Worm (Caenorhabditis elegans): ENCODE results near the gene ins-7.
A peak's percentile ranks its signal among the peaks of the same experiment; 100 is the strongest.

The ins-7 gene

DNA sequence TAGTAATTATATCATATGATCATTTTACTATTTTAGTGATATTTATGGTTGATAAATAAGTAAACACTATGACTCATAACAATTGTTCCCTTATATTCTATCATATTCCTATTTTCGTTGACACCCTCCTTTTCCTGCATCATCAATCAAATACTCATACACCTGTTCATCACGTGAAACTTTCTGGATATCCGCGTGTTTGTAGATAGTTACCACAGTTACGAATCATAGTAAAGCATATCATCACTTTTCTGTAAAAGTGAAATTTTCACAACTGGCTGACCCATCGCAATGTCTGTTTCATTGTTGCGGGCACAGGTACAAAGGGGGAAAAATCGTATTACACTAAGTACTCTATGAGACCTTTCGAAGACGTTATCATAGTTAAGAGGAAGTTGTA is 48.8 kb downstream of the ins-7 start:
- TF ChIP-seq dpl-1 (GFP tag; optimal IDR thresholded peaks at IDR 0.05) (no peak), nhr-85 (tag) (peak; percentile 73), sptf-1 (tag; optimal IDR thresholded peaks at IDR 0.05) (no peak), blmp-1 (tag; optimal IDR thresholded peaks at IDR 0.05) (peak; percentile 62)

ce11 chrIV:9632966-9633494 is 49.6 kb downstream of the ins-7 start:
- TF ChIP-seq nhr-11 (tag; optimal IDR thresholded peaks at IDR 0.05) (no peak), elt-3 (tag; optimal IDR thresholded peaks at IDR 0.05) (peak in 4 of 6 experiments; percentile 53 to 63 (median 56)), mdl-1 (tag; optimal IDR thresholded peaks at IDR 0.05) (peak in 1 of 2 experiments; percentile 17), nhr-71 (tag; optimal IDR thresholded peaks at IDR 0.05) (peak; percentile 45), lin-35 (GFP tag; optimal IDR thresholded peaks at IDR 0.05) (peak in 1 of 2 experiments; percentile 9), pag-3 (tag; optimal IDR thresholded peaks at IDR 0.05; ENCODE audit: borderline replicate concordance, insufficient read depth) (no peak), zag-1 (tag; optimal IDR thresholded peaks at IDR 0.05) (no peak), lin-14 (GFP tag; optimal IDR thresholded peaks at IDR 0.05) (peak; percentile 43), blmp-1 (tag; optimal IDR thresholded peaks at IDR 0.05) (peak; percentile 46), lin-15B (tag; optimal IDR thresholded peaks at IDR 0.05) (no peak), nhr-85 (tag) (peak; percentile 86)

DNA sequence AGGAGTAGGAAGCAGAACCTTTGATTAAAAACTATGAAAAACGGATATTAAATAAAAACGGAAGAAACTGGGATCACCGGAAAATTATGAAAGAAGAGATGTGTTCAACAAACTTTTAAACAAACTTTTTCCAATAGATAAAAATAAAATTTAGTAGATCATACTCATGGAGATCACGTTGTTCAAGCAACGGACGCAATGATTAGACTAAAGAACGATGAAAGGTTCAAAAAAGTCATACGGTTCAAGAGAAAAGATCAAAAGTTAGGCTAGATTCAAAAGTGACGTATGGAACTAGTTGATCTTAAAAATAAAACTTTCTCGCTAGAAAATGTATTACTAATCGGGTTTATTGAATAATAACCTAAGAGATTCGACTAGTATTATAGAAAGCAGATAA is 50.6 kb downstream of the ins-7 start:
- TF ChIP-seq elt-3 (tag; optimal IDR thresholded peaks at IDR 0.05) = peak in 2 of 6 experiments; percentile 39 to 65
- TF ChIP-seq nhr-20 (tag; optimal IDR thresholded peaks at IDR 0.05) = peak; percentile 19
- TF ChIP-seq blmp-1 (tag; optimal IDR thresholded peaks at IDR 0.05) = peak; percentile 49
- no peak for TF ChIP-seq fos-1 (tag; optimal IDR thresholded peaks at IDR 0.05)
- peak; percentile 16 for TF ChIP-seq nhr-71 (tag; optimal IDR thresholded peaks at IDR 0.05)
- no peak for TF ChIP-seq snpc-4 (tag; optimal IDR thresholded peaks at IDR 0.05)
